Worm (Caenorhabditis elegans): ENCODE data around the gene lep-2.

ce11 chrIV:1038516-1038915 is 46.4 kb downstream of the lep-2 start:
- TF ChIP-seq efl-1 (GFP tag; optimal IDR thresholded peaks at IDR 0.05), result no peak
- TF ChIP-seq rpc-1 (optimal IDR thresholded peaks at IDR 0.05), result no peak
- TF ChIP-seq rpc-1 (tag; optimal IDR thresholded peaks at IDR 0.05), result no peak
- TF ChIP-seq hrde-1 (tag; optimal IDR thresholded peaks at IDR 0.05; ENCODE audit: borderline replicate concordance), result no peak
- TF ChIP-seq Y53G8AR.9 (GFP tag; conservative IDR thresholded peaks at IDR 0.05), result no peak
- no peak for TF ChIP-seq madf-10 (tag; optimal IDR thresholded peaks at IDR 0.05)
- TF ChIP-seq unc-62 (GFP tag; optimal IDR thresholded peaks at IDR 0.05), result no peak
- TF ChIP-seq nhr-120 (GFP tag; IDR thresholded peaks at IDR 0.05), result no peak
